Fruit fly (Drosophila melanogaster): ENCODE data around the gene CG34051.

- TF ChIP-seq Pif1A (GFP tag; optimal IDR thresholded peaks at IDR 0.05): no peak
- TF ChIP-seq CG14655 (GFP tag; optimal IDR thresholded peaks at IDR 0.05): no peak
- TF ChIP-seq CG12605 (GFP tag; IDR thresholded peaks at IDR 0.05): no peak
- TF ChIP-seq rn (GFP tag; IDR thresholded peaks at IDR 0.05): no peak
- peak; percentile 42 for TF ChIP-seq EcR (GFP tag; optimal IDR thresholded peaks at IDR 0.05)
- TF ChIP-seq CG34367 (tag; optimal IDR thresholded peaks at IDR 0.05): no peak
These were observed 16.3 kb downstream of the CG34051 start for dm6 chr2L:19944309-19945172.

Measured in whole organism, pupa.